Fruit fly (Drosophila melanogaster) whole organism, embryonic: ENCODE measurements around the gene Zasp66.

Experiments
- ATbp ChIP-seq: fragments of 200-800 bp; sonication (Bioruptor generic); optimal IDR thresholded peaks from 2 replicates; lab custom pipeline; 2017; ENCODE audit warnings: missing biosample characterization, mild to moderate bottlenecking, missing genetic modification characterization, missing genetic modification reagents
- Asciz ChIP-seq: fragments of 200-800 bp; sonication (Bioruptor generic); optimal IDR thresholded peaks from 2 replicates; lab custom pipeline; 2017; ENCODE audit warnings: missing biosample characterization, mild to moderate bottlenecking, missing genetic modification characterization, missing genetic modification reagents
- Atf3 ChIP-seq: fragments of 200-800 bp; sonication (Bioruptor generic); optimal IDR thresholded peaks from 3 replicates; lab custom pipeline; 2016; ENCODE audit warnings: missing biosample characterization, missing genetic modification characterization
- Awh ChIP-seq: fragments of 200-800 bp; sonication (Bioruptor generic); IDR thresholded peaks from 2 replicates; pipeline ENCODE4, ENCODE4 v1.3.6; 2022; ENCODE audit warnings: missing biosample characterization, missing genetic modification characterization
- B-H1 ChIP-seq: fragments of 200-800 bp; sonication (Bioruptor generic); IDR thresholded peaks from 3 replicates; pipeline ENCODE4 v1.3.6; 2022; ENCODE audit warnings: missing biosample characterization, missing genetic modification characterization
- Bgb ChIP-seq: fragments of 200-800 bp; sonication (Bioruptor generic); IDR thresholded peaks from 2 replicates; pipeline ENCODE4 v1.3.6; 2022; ENCODE audit warnings: missing biosample characterization, missing genetic modification characterization; ENCODE audit not compliant: partially characterized antibody
- BtbVII ChIP-seq: fragments of 200-800 bp; sonication (Bioruptor generic); optimal IDR thresholded peaks from 3 replicates; lab custom pipeline; 2017; ENCODE audit warnings: missing biosample characterization, mild to moderate bottlenecking, missing genetic modification characterization
- Bteb2 ChIP-seq: fragments of 200-800 bp; sonication (Bioruptor generic); optimal IDR thresholded peaks from 2 replicates; lab custom pipeline; 2016; ENCODE audit warnings: missing biosample characterization, missing genetic modification characterization
- C15 ChIP-seq: fragments of 200-800 bp; sonication (Bioruptor generic); IDR thresholded peaks from 3 replicates; pipeline ENCODE4 v1.3.6; 2022; ENCODE audit warnings: missing biosample characterization, missing genetic modification characterization
- CG10267 ChIP-seq: fragments of 200-800 bp; sonication (Bioruptor generic); optimal IDR thresholded peaks from 2 replicates; lab custom pipeline; 2018; ENCODE audit warnings: missing biosample characterization, mild to moderate bottlenecking, missing genetic modification characterization, moderate library complexity
- CG10431 ChIP-seq: fragments of 200-800 bp; sonication (Bioruptor generic); optimal IDR thresholded peaks from 3 replicates; lab custom pipeline; 2018; ENCODE audit warnings: missing biosample characterization, mild to moderate bottlenecking, missing genetic modification characterization
- CG1602 ChIP-seq: fragments of 200-800 bp; sonication (Bioruptor generic); optimal IDR thresholded peaks from 3 replicates; lab custom pipeline; 2016; ENCODE audit warnings: missing biosample characterization, missing genetic modification characterization
- CG17912 ChIP-seq: fragments of 200-800 bp; sonication (Bioruptor generic); optimal IDR thresholded peaks from 2 replicates; lab custom pipeline; 2018; ENCODE audit warnings: missing biosample characterization, mild to moderate bottlenecking, missing genetic modification characterization
- CG18599 ChIP-seq: fragments of 200-800 bp; sonication (Bioruptor generic); optimal IDR thresholded peaks from 3 replicates; lab custom pipeline; 2017; ENCODE audit warnings: missing biosample characterization, missing genetic modification characterization, mild to moderate bottlenecking, moderate library complexity, missing genetic modification reagents
- CG18619 ChIP-seq: fragments of 200-800 bp; sonication (Bioruptor generic); optimal IDR thresholded peaks from 3 replicates; lab custom pipeline; 2017; ENCODE audit warnings: missing biosample characterization, mild to moderate bottlenecking, missing genetic modification characterization
- CG2129 ChIP-seq: fragments of 200-800 bp; sonication (Bioruptor generic); IDR thresholded peaks from 2 replicates; pipeline ENCODE4 v1.3.6; 2022; ENCODE audit warnings: missing biosample characterization, missing genetic modification characterization; ENCODE audit not compliant: partially characterized antibody
- CG3163 ChIP-seq: fragments of 200-800 bp; sonication (Bioruptor generic); optimal IDR thresholded peaks from 3 replicates; lab custom pipeline; 2016; ENCODE audit warnings: missing biosample characterization, missing genetic modification characterization
- CG5180 ChIP-seq: fragments of 200-800 bp; sonication (Bioruptor generic); optimal IDR thresholded peaks from 3 replicates; lab custom pipeline; 2017; ENCODE audit warnings: missing biosample characterization, missing genetic modification characterization, mild to moderate bottlenecking, moderate library complexity, missing genetic modification reagents
- CG5953 ChIP-seq: fragments of 200-800 bp; sonication (Bioruptor generic); IDR thresholded peaks from 2 replicates; pipeline ENCODE4 v1.3.6; 2022; ENCODE audit warnings: missing biosample characterization, missing genetic modification characterization
- CG8281 ChIP-seq: fragments of 200-800 bp; sonication (Bioruptor generic); optimal IDR thresholded peaks from 2 replicates; lab custom pipeline; 2018; ENCODE audit warnings: missing biosample characterization, mild to moderate bottlenecking, missing genetic modification characterization, moderate library complexity
- CG8359 ChIP-seq: fragments of 200-800 bp; sonication (Bioruptor generic); optimal IDR thresholded peaks from 2 replicates; lab custom pipeline; 2017; ENCODE audit warnings: missing biosample characterization, mild to moderate bottlenecking, missing genetic modification characterization, borderline replicate concordance
- CG8765 ChIP-seq: fragments of 200-800 bp; sonication (Bioruptor generic); IDR thresholded peaks from 2 replicates; pipeline ENCODE4 v1.3.6; 2022; ENCODE audit warnings: missing biosample characterization, missing genetic modification characterization
- CkIIα-i1 ChIP-seq: fragments of 200-800 bp; sonication (Bioruptor generic); IDR thresholded peaks from 2 replicates; pipeline ENCODE4 v1.3.6; 2022; ENCODE audit warnings: missing biosample characterization, missing genetic modification characterization
- CrebB ChIP-seq: fragments of 200-800 bp; sonication (Bioruptor generic); optimal IDR thresholded peaks from 3 replicates; lab custom pipeline; 2018; ENCODE audit warnings: missing biosample characterization, mild to moderate bottlenecking, missing genetic modification characterization
- D ChIP-seq, 2 experiments: fragments of 200-800 bp in 1 of 2; fragments of >200 bp in 1 of 2; sonication (Bioruptor generic) in 1 of 2; optimal IDR thresholded peaks; 2 replicates in 1 of 2; 3 replicates in 1 of 2; lab custom pipeline; 2017; ENCODE audit warnings: mild to moderate bottlenecking in 1 of 2, missing biosample characterization in 1 of 2, missing genetic modification characterization in 1 of 2, missing genetic modification reagents in 1 of 2
- Drgx ChIP-seq: fragments of 200-800 bp; sonication (Bioruptor generic); IDR thresholded peaks from 2 replicates; pipeline ENCODE4 v1.3.6; 2022; ENCODE audit warnings: missing biosample characterization, missing genetic modification characterization
- HmgD ChIP-seq: fragments of 200-800 bp; sonication (Bioruptor generic); optimal IDR thresholded peaks from 3 replicates; lab custom pipeline; 2016; ENCODE audit warnings: missing biosample characterization, missing genetic modification characterization
- Hr3 ChIP-seq: fragments of 200-800 bp; sonication (Bioruptor generic); optimal IDR thresholded peaks from 3 replicates; lab custom pipeline; 2016; ENCODE audit warnings: missing biosample characterization, missing genetic modification characterization
- Jarid2 ChIP-seq: fragments of 200-800 bp; sonication (Bioruptor generic); optimal IDR thresholded peaks from 3 replicates; lab custom pipeline; 2017; ENCODE audit warnings: mild to moderate bottlenecking, missing biosample characterization, missing genetic modification reagents, missing genetic modification characterization
- Mes4 ChIP-seq: fragments of 200-800 bp; sonication (Bioruptor generic); optimal IDR thresholded peaks from 2 replicates; lab custom pipeline; 2016; ENCODE audit warnings: missing biosample characterization, missing genetic modification characterization
- Ptx1 ChIP-seq: fragments of 200-800 bp; sonication (Bioruptor generic); IDR thresholded peaks from 2 replicates; pipeline ENCODE4 v1.3.6; 2022; ENCODE audit warnings: missing biosample characterization, missing genetic modification characterization
- Ravus ChIP-seq: fragments of 200-800 bp; sonication (Bioruptor generic); IDR thresholded peaks from 2 replicates; pipeline ENCODE4 v1.3.6; 2022; ENCODE audit warnings: missing biosample characterization, missing genetic modification characterization
- Rfx ChIP-seq: fragments of 200-800 bp; sonication (Bioruptor generic); IDR thresholded peaks from 2 replicates; pipeline ENCODE4 v1.3.6; 2022; ENCODE audit warnings: missing biosample characterization, missing genetic modification characterization
- Ssrp ChIP-seq: fragments of 200-800 bp; sonication (Bioruptor generic); optimal IDR thresholded peaks from 2 replicates; lab custom pipeline; 2018; ENCODE audit warnings: missing biosample characterization, mild to moderate bottlenecking, missing genetic modification characterization, moderate library complexity
- Tbp ChIP-seq: fragments of >200 bp; optimal IDR thresholded peaks from 2 replicates; lab custom pipeline; 2018; ENCODE audit warnings: missing biosample characterization, missing genetic modification characterization
- ap ChIP-seq: fragments of 200-800 bp; sonication (Bioruptor generic); IDR thresholded peaks from 2 replicates; pipeline ENCODE4 v1.3.6; 2022; ENCODE audit warnings: missing biosample characterization, missing genetic modification characterization
- danr ChIP-seq: fragments of 200-800 bp; sonication (Bioruptor generic); IDR thresholded peaks from 2 replicates; pipeline ENCODE4 v1.3.6; 2022; ENCODE audit warnings: missing biosample characterization, missing genetic modification characterization
- grn ChIP-seq: fragments of 200-800 bp; sonication (Bioruptor generic); optimal IDR thresholded peaks from 3 replicates; lab custom pipeline; 2017; ENCODE audit warnings: missing biosample characterization, missing genetic modification characterization
- hbn ChIP-seq: fragments of 200-800 bp; sonication (Bioruptor generic); IDR thresholded peaks from 2 replicates; pipeline ENCODE4 v1.3.6; 2022; ENCODE audit warnings: missing biosample characterization, missing genetic modification characterization; ENCODE audit not compliant: partially characterized antibody
- her ChIP-seq: fragments of 200-800 bp; sonication (Bioruptor generic); optimal IDR thresholded peaks from 2 replicates; lab custom pipeline; 2016; ENCODE audit warnings: missing biosample characterization, missing genetic modification characterization
- nmo ChIP-seq: fragments of 200-800 bp; sonication (Bioruptor generic); optimal IDR thresholded peaks from 2 replicates; lab custom pipeline; 2018; ENCODE audit warnings: missing biosample characterization, mild to moderate bottlenecking, missing genetic modification characterization, moderate library complexity
- pb ChIP-seq: fragments of 200-800 bp; sonication (Bioruptor generic); optimal IDR thresholded peaks from 3 replicates; lab custom pipeline; 2016; ENCODE audit warnings: missing biosample characterization, missing genetic modification characterization
- peb ChIP-seq: fragments of 200-800 bp; sonication (Bioruptor generic); IDR thresholded peaks from 2 replicates; pipeline ENCODE4 v1.3.6; 2022; ENCODE audit warnings: missing biosample characterization, missing genetic modification characterization
- pzg ChIP-seq: fragments of 200-800 bp; sonication (Bioruptor generic); optimal IDR thresholded peaks from 3 replicates; lab custom pipeline; 2018; ENCODE audit warnings: missing biosample characterization, mild to moderate bottlenecking, missing genetic modification characterization, moderate library complexity
- ranshi ChIP-seq: fragments of 200-800 bp; sonication (Bioruptor generic); IDR thresholded peaks from 2 replicates; pipeline ENCODE4 v1.3.6; 2022; ENCODE audit warnings: missing biosample characterization, missing genetic modification characterization
- sima ChIP-seq: fragments of 200-800 bp; sonication (Bioruptor generic); optimal IDR thresholded peaks from 2 replicates; lab custom pipeline; 2016; ENCODE audit warnings: missing biosample characterization, missing genetic modification characterization
- sug ChIP-seq: fragments of 200-800 bp; optimal IDR thresholded peaks from 2 replicates; lab custom pipeline; 2019; ENCODE audit warnings: missing biosample characterization, mild to moderate bottlenecking, missing genetic modification characterization, moderate library complexity
- vfl ChIP-seq: fragments of 200-800 bp; sonication (Bioruptor generic); optimal IDR thresholded peaks from 2 replicates; lab custom pipeline; 2016; ENCODE audit warnings: missing biosample characterization, missing genetic modification characterization
- zen ChIP-seq: fragments of 200-800 bp; sonication (Bioruptor generic); optimal IDR thresholded peaks from 3 replicates; lab custom pipeline; 2018; ENCODE audit warnings: missing biosample characterization, mild to moderate bottlenecking, missing genetic modification characterization, moderate library complexity
- zfh2 ChIP-seq: fragments of 200-800 bp; sonication (Bioruptor generic); optimal IDR thresholded peaks from 2 replicates; lab custom pipeline; 2016; ENCODE audit warnings: missing biosample characterization, missing genetic modification characterization

Gene Zasp66

DNA sequence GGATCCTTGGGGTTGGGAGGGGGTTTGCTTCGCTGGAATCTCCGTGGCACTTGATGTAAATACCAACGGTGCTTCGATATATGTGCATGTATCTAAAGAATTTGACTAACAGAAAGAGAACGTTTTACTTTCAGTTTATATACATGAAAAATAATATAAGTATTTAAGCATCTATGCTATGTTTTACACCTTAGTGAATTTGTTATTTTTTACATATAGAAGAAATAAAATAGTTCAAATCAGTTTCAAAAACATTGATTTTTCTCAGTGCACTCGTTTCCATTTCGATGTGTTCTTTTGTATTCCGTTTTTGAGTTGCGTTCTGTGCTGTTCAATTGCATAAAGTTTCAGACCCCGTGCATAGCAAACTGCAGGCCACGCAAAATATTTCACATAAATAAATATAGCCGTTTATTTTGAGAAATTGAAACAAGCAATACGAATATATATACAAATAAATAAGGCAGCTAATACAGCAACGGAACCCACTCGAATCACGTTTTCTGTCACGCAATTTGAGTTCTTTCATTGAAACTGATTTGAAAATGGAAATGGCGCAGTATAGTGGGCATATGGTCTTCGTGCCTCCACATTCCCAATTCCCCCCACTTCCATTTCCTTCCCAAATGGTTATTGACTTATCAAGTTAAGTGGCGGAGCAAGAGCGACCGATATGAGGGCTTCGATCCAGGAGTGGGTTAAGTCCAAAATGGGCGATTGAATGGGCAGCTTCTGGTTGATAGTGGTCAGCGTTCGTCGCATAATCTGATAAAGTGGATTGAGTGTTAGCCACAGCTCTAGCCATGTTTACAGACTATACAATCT is 58.6 kb downstream of the Zasp66 start (continued):
- TF ChIP-seq Rfx (no peak; the same call in 1 of the 2 replicates), sima (GFP tag; lab: Kevin White, UChicago) (no peak), zen (tag; lab: Kevin White, UChicago) (no peak), her (no peak), CG3163 (GFP tag; lab: Kevin White, UChicago) (no peak), ranshi (GFP tag; lab: Robert Waterston, UW) (no peak), Ptx1 (GFP tag; lab: Robert Waterston, UW) (no peak), Bteb2 (GFP tag; lab: Kevin White, UChicago) (no peak), CG2129 (GFP tag; lab: Robert Waterston, UW) (no peak), C15 (GFP tag; lab: Robert Waterston, UW) (no peak), pb (GFP tag; lab: Kevin White, UChicago) (no peak), Hr3 (no peak), CG18619 (GFP tag; lab: Kevin White, UChicago) (no peak), peb (no peak), CG18599 (no peak), CkIIα-i1 (GFP tag; lab: Robert Waterston, UW) (no peak), sug (tag; lab: Kevin White, UChicago) (peak; percentile 82), Asciz (no peak), zfh2 (no peak), HmgD (GFP tag; lab: Kevin White, UChicago) (no peak), CG5953 (GFP tag; lab: Robert Waterston, UW) (no peak), CG1602 (GFP tag; lab: Kevin White, UChicago) (no peak), Awh (GFP tag; lab: Robert Waterston, UW) (no peak), CG8359 (no peak), ATbp (GFP tag; lab: Kevin White, UChicago) (no peak), nmo (GFP tag; lab: Kevin White, UChicago) (no peak), B-H1 (no peak), Jarid2 (no peak), grn (GFP tag; lab: Kevin White, UChicago) (peak; percentile 81), CG10267 (tag; lab: Kevin White, UChicago) (no peak), D (optimal IDR thresholded peaks at IDR 0.05; lab: Kevin White, UChicago) (no peak), D (GFP tag; optimal IDR thresholded peaks at IDR 0.05; lab: Kevin White, UChicago) (no peak), hbn (GFP tag; lab: Robert Waterston, UW) (no peak), CG17912 (GFP tag; lab: Kevin White, UChicago) (no peak), CG8281 (tag; lab: Kevin White, UChicago) (peak; percentile 12), Ssrp (tag; lab: Kevin White, UChicago) (no peak), pzg (no peak), CrebB (tag; lab: Kevin White, UChicago) (no peak), Ravus (GFP tag; lab: Robert Waterston, UW) (no peak), Bgb (no peak), Drgx (no peak), CG8765 (GFP tag; lab: Robert Waterston, UW) (no peak), ap (GFP tag; lab: Robert Waterston, UW) (no peak), CG5180 (GFP tag; lab: Kevin White, UChicago) (no peak), CG10431 (GFP tag; lab: Kevin White, UChicago) (no peak), Tbp (GFP tag; lab: Kevin White, UChicago) (no peak), BtbVII (GFP tag; lab: Kevin White, UChicago) (no peak), danr (no peak), Atf3 (GFP tag; lab: Kevin White, UChicago) (no peak), Mes4 (no peak), vfl (no peak)
